Worm (Caenorhabditis elegans) whole organism, L4/young adult: ENCODE measurements around the gene C45G9.9.

ENCODE experiments used
- W03F9.2 ChIP-seq: fragments of 150-350 bp; optimal IDR thresholded peaks from 2 replicates; lab custom pipeline; 2014; ENCODE audit warnings: missing biosample characterization, missing genetic modification characterization
- dao-5 ChIP-seq: sonication (generic microtip); optimal IDR thresholded peaks from 2 replicates; lab custom pipeline; 2016; ENCODE audit warnings: missing genotype, missing genetic modification characterization, moderate library complexity, missing compliant biosample characterization
- him-1 ChIP-seq: sonication (generic microtip); optimal IDR thresholded peaks from 2 replicates; lab custom pipeline; 2016; ENCODE audit warnings: missing genotype, missing genetic modification reagents, missing genetic modification characterization, missing compliant biosample characterization

The C45G9.9 gene

ce11 chrIII:5026366-5026765 is 29.2 kb downstream of the C45G9.9 start:
- TF ChIP-seq W03F9.2 (tag; lab: Kevin White, UChicago) (no peak), dao-5 (tag; lab: Kevin White, UChicago) (no peak), him-1 (tag; lab: Kevin White, UChicago) (no peak)

ce11 chrIII:5025136-5025629 is 30.4 kb downstream of the C45G9.9 start:
- TF ChIP-seq him-1 (tag; lab: Kevin White, UChicago) (no peak), W03F9.2 (tag; lab: Kevin White, UChicago) (no peak)

DNA sequence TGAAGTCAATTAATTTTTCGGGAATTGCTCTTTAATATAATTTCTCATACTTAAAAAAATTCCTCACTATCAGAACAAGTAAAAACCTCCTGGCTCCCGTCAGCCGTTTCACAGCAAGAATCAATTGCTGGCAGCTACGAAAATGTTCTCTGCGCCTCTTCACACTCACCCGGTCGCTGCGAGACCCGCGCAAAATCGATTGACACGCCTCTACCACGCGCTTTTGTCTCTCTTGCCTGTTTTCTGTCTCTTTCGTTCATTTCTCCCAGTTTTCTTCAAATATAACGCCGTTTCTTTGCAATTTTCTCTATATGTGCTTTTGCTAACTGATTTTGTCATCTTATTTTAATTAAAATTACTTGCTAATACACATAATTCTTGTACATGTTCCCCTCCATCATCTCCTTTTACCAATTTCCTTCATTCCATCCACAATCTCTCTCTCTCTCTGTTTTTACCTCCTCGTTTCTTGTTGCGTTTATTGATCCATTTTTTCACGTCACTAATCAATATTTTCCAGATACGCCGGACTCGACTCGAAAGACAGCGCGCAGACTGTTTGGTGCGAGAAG is 31.1 kb downstream of the C45G9.9 start, which contains the start of gene pcf-11:
Gene pcf-11 (plus strand): TSS at position 522 of the 572 bp plus-strand sequence.
- TF ChIP-seq him-1 (tag; lab: Kevin White, UChicago) (no peak), dao-5 (tag; lab: Kevin White, UChicago) (no peak), W03F9.2 (tag; lab: Kevin White, UChicago) (peak; percentile 34)

- TF ChIP-seq him-1 (tag; lab: Kevin White, UChicago), result no peak
These were observed 32.0 kb downstream of the C45G9.9 start for ce11 chrIII:5023642-5024041.

DNA sequence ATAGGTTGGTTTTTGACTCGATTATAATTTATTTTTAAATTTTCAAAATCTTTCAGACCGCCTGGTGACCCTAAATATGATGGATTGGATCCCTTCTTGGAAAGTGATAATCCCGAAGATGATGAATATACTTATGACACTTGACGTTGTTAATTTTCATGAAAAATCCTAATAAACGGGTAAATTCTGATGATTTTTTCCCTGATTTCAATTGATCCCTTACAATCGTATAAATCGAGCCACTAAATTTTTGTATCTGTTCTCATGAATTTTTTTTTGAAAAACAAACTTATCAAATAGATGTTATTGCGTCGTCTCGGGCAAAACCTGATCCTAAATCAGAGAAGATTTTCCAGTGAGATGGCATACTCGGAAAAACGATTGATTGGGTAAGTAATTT is 32.6 kb downstream of the C45G9.9 start, which contains the start of gene R144.13:
Gene R144.13 (plus strand): TSS at position 301 of the 400 bp plus-strand sequence.
- TF ChIP-seq him-1 (tag; lab: Kevin White, UChicago) (no peak), W03F9.2 (tag; lab: Kevin White, UChicago) (no peak), dao-5 (tag; lab: Kevin White, UChicago) (no peak)

ce11 chrIII:5021689-5022088 is 33.9 kb downstream of the C45G9.9 start, which contains the start of gene R144.3:
R144.3 (plus strand) TSS chrIII:5021989.
- no peak for TF ChIP-seq dao-5 (tag; lab: Kevin White, UChicago)
- TF ChIP-seq him-1 (tag; lab: Kevin White, UChicago), result no peak
- TF ChIP-seq W03F9.2 (tag; lab: Kevin White, UChicago), result no peak

DNA sequence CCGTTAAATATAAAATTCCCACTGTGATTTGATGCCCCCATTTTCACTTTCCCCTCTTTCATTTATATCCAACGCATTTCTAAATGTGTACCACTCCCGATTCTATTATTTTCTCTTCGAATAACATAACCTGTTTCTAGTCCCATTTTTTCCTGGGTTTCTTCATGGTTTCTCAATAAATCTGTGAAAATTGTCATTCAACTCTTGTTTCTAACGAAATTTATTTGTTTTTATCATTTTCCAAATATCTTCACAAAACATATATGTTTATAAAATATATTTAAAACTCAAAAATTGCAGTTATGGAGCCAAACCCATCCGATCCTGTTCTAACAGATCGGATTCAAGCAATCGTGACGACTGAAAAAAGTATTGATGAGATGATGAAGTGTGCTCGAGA is 34.7 kb downstream of the C45G9.9 start, which contains the start of gene mdt-11:
Gene mdt-11 (plus strand): TSS at position 301 of the 400 bp plus-strand sequence.
- TF ChIP-seq him-1 (tag; lab: Kevin White, UChicago) (no peak), W03F9.2 (tag; lab: Kevin White, UChicago) (no peak), dao-5 (tag; lab: Kevin White, UChicago) (no peak)

DNA sequence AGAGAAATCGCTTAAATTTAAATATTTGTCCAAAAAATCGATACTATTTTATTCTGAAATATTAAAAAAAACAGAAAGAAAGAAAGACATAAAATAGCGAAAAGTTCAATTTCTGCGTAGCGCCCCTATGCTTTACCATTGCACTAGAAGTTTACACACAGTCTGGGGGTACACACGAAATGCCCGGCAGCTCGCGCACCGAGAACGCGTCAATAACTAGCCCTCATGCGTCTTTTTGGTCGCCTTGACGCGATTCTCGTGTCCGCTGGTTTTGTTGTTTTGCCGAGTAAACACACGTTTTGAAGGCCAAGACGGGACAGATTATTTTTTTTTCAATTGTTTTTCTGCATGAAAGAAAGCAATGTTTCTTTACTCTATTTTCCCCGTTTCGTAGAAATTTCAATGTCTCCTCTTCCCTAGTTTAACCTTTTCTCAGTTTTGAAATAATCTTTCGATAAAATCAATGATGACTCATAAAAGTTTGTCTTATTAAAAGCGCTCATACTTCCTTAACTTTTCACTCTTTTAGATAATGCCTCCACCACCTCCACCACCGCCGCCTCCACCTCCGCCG is 37.4 kb downstream of the C45G9.9 start, which contains the start of gene wip-1:
Gene wip-1 (plus strand): TSS at position 524 of the 574 bp plus-strand sequence.
- TF ChIP-seq dao-5 (tag; lab: Kevin White, UChicago) (peak; percentile 72), W03F9.2 (tag; lab: Kevin White, UChicago) (peak; percentile 98), him-1 (tag; lab: Kevin White, UChicago) (peak; percentile 98)

- no peak for TF ChIP-seq W03F9.2 (tag; lab: Kevin White, UChicago)
- TF ChIP-seq him-1 (tag; lab: Kevin White, UChicago), result no peak
- no peak for TF ChIP-seq dao-5 (tag; lab: Kevin White, UChicago)
These were observed 38.1 kb downstream of the C45G9.9 start, which contains the start of gene larp-1 for ce11 chrIII:5017550-5017949. larp-1 (minus strand) TSS chrIII:5017650.

DNA sequence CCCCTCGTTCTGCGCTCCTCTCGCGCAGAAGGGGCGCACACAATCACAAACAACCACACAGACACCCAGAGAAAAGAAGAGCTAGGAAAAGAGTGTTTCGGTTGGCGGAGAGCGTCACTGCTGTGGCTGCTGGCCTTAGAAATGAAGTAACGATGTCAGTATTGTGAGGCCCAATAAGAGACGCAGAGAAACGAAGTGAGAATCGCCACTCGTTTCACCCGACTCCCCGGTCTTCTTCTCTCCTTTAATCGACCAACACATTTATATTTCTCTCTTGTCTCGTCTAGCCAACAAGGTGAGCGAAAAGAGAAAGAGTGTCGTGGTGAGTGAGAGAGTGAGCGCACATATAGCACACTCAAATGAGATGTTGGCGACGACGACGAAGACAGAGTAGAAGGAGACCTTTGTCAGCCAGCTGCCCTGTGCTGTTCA is 41.7 kb downstream of the C45G9.9 start:
- no peak for TF ChIP-seq dao-5 (tag; lab: Kevin White, UChicago)
- peak; percentile 57 for TF ChIP-seq W03F9.2 (tag; lab: Kevin White, UChicago)
- peak; percentile 67 for TF ChIP-seq him-1 (tag; lab: Kevin White, UChicago)

DNA sequence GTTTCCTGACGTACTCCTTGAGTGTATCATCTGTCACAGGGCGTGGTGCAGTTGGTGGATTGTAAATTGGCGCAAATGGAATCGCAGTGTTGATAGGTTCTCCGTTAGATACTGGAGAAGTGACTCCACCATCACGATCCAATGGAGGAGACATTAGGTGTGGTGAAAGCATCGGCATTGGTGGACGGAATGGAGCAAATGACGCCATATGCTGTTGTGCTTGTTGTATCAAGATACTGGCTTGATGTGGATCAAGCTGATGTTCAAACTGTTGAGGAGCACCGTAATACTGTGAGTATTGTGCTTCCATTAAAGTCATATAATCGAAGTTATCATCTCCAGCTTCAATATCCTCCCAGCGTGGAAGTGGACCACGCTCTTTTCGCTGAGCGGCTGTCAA is 43.1 kb downstream of the C45G9.9 start:
- TF ChIP-seq him-1 (tag; lab: Kevin White, UChicago) (no peak), W03F9.2 (tag; lab: Kevin White, UChicago) (no peak), dao-5 (tag; lab: Kevin White, UChicago) (no peak)

- no peak for TF ChIP-seq him-1 (tag; lab: Kevin White, UChicago)
These were observed 44.9 kb downstream of the C45G9.9 start for ce11 chrIII:5010723-5011122.

DNA sequence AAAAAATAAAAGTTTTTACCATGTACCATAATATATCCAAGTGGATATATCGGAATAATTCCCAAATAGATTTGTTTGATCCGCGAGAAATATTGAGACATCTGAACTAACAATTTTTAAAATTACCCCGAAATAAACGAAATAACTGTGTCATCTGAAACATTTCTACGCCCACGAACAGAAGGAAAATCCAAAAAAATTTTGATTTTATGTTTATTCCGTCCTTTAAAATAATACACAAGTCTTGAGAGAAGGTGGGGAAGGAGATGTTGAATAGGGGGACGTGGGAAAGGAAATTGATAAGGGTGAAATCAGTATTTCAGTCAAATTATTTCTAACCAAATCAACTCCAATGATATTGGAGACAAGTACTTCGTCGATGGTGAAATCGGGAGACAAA is 46.9 kb downstream of the C45G9.9 start, which contains the start of gene R144.11:
Gene R144.11 (minus strand): TSS at position 101 of the 400 bp plus-strand sequence.
- TF ChIP-seq him-1 (tag; lab: Kevin White, UChicago), result no peak
- TF ChIP-seq W03F9.2 (tag; lab: Kevin White, UChicago), result no peak
- no peak for TF ChIP-seq dao-5 (tag; lab: Kevin White, UChicago)
